Worm (Caenorhabditis elegans): ENCODE data around the gene Y54G2A.41.

The Y54G2A.41 gene

ce11 chrIV:2707012-2707411, 44.7 kb upstream of the Y54G2A.41 start, which contains the start of gene ubc-8:
TSS of gene ubc-8 (minus strand) at chrIV:2707238.
- TF ChIP-seq attf-4 (tag; optimal IDR thresholded peaks at IDR 0.05) (no peak), fos-1 (tag; optimal IDR thresholded peaks at IDR 0.05) (no peak), ZK337.2 (GFP tag; IDR thresholded peaks at IDR 0.05) (no peak), arid-1 (GFP tag; conservative IDR thresholded peaks at IDR 0.05) (no peak), mxl-2 (GFP tag; conservative IDR thresholded peaks at IDR 0.05) (no peak), ceh-28 (tag; optimal IDR thresholded peaks at IDR 0.05) (peak; percentile 50), daf-16 (GFP tag; optimal IDR thresholded peaks at IDR 0.05) (no peak), daf-16 (tag; optimal IDR thresholded peaks at IDR 0.05) (no peak), nhr-77 (tag; optimal IDR thresholded peaks at IDR 0.05) (no peak), ceh-32 (tag; optimal IDR thresholded peaks at IDR 0.05; ENCODE audit: poor library complexity) (no peak), ceh-62 (tag; optimal IDR thresholded peaks at IDR 0.05) (no peak), Y5F2A.4 (GFP tag; optimal IDR thresholded peaks at IDR 0.05) (no peak), daf-8 (GFP tag; IDR thresholded peaks at IDR 0.05) (no peak), lin-38 (GFP tag; IDR thresholded peaks at IDR 0.05) (no peak), spr-3 (GFP tag; optimal IDR thresholded peaks at IDR 0.05) (no peak), pqm-1 (tag; optimal IDR thresholded peaks at IDR 0.05) (no peak), gei-8 (GFP tag; optimal IDR thresholded peaks at IDR 0.05) (no peak), aly-2 (tag; optimal IDR thresholded peaks at IDR 0.05) (no peak), unc-130 (GFP tag; optimal IDR thresholded peaks at IDR 0.05) (no peak), ces-1 (GFP tag; optimal IDR thresholded peaks at IDR 0.05) (no peak), unc-62 (GFP tag; optimal IDR thresholded peaks at IDR 0.05 in 1 of 2) (peak in 1 of 2 experiments; percentile 50), unc-62 (tag; optimal IDR thresholded peaks at IDR 0.05) (no peak), egl-43 (GFP tag; IDR thresholded peaks at IDR 0.05) (no peak), Y75B8A.6 (GFP tag; IDR thresholded peaks at IDR 0.05) (0 out of 2 replicates have a peak, but pooled peaks have one; percentile 49), egl-27 (tag; optimal IDR thresholded peaks at IDR 0.05) (no peak), spr-1 (tag; optimal IDR thresholded peaks at IDR 0.05) (no peak), lin-13 (GFP tag; optimal IDR thresholded peaks at IDR 0.05) (no peak), aha-1 (tag) (peak; percentile 96)

ce11 chrIV:2708329-2708965, 43.2 kb upstream of the Y54G2A.41 start:
- TF ChIP-seq vab-7 (GFP tag; IDR thresholded peaks at IDR 0.05), result peak; percentile 40; the same call in 1 of the 2 replicates
- peak; percentile 75 for TF ChIP-seq duxl-1 (tag; optimal IDR thresholded peaks at IDR 0.05; ENCODE audit: poor library complexity)
- TF ChIP-seq hlh-30 (tag; optimal IDR thresholded peaks at IDR 0.05; ENCODE audit: insufficient read depth), result peak; percentile 100
- peak; percentile 23 for TF ChIP-seq zfp-2 (tag; optimal IDR thresholded peaks at IDR 0.05)
- TF ChIP-seq pha-4 (GFP tag; IDR thresholded peaks at IDR 0.05), result peak; percentile 46
- no peak for TF ChIP-seq pha-4 (tag; optimal IDR thresholded peaks at IDR 0.05)
- TF ChIP-seq tra-1 (GFP tag; IDR thresholded peaks at IDR 0.05), result peak; percentile 56; the same call in 1 of the 2 replicates
- TF ChIP-seq nhr-11 (tag; optimal IDR thresholded peaks at IDR 0.05), result peak; percentile 40
- peak; percentile 50 for TF ChIP-seq unc-130 (GFP tag; optimal IDR thresholded peaks at IDR 0.05)
- peak; percentile 55 to 86 for TF ChIP-seq lsy-2 (tag; optimal IDR thresholded peaks at IDR 0.05)
- TF ChIP-seq nhr-6 (tag; optimal IDR thresholded peaks at IDR 0.05), result peak; percentile 83
- TF ChIP-seq hlh-11 (tag; optimal IDR thresholded peaks at IDR 0.05), result peak; percentile 99
- peak; percentile 60 for TF ChIP-seq F37D6.2 (tag; optimal IDR thresholded peaks at IDR 0.05)
- peak; percentile 79 for TF ChIP-seq ceh-20 (GFP tag; IDR thresholded peaks at IDR 0.05)
- TF ChIP-seq ceh-44 (GFP tag; IDR thresholded peaks at IDR 0.05), result 0 out of 2 replicates have a peak, but pooled peaks have one; percentile 44
- 0 out of 2 replicates have a peak, but pooled peaks have one; percentile 10 for TF ChIP-seq dmd-9 (GFP tag; IDR thresholded peaks at IDR 0.05)
- no peak; the same call in 1 of the 2 replicates for TF ChIP-seq mxl-2 (GFP tag; conservative IDR thresholded peaks at IDR 0.05)
- no peak for TF ChIP-seq ZK546.5 (tag; optimal IDR thresholded peaks at IDR 0.05)
- TF ChIP-seq tag-97 (GFP tag; IDR thresholded peaks at IDR 0.05), result no peak
- no peak for TF ChIP-seq sdz-12 (GFP tag; optimal IDR thresholded peaks at IDR 0.05)
- TF ChIP-seq Y5F2A.4 (GFP tag; optimal IDR thresholded peaks at IDR 0.05), result no peak
- no peak for TF ChIP-seq gei-8 (GFP tag; optimal IDR thresholded peaks at IDR 0.05)
- peak; percentile 86 to 95 for TF ChIP-seq mdl-1 (tag; optimal IDR thresholded peaks at IDR 0.05)
- TF ChIP-seq daf-16 (GFP tag; optimal IDR thresholded peaks at IDR 0.05), result peak; percentile 17 to 43
- peak; percentile 86 for TF ChIP-seq daf-16 (tag; optimal IDR thresholded peaks at IDR 0.05)
- peak; percentile 51 for TF ChIP-seq nhr-48 (tag; optimal IDR thresholded peaks at IDR 0.05)
- TF ChIP-seq lim-7 (GFP tag; IDR thresholded peaks at IDR 0.05), result 0 out of 2 replicates have a peak, but pooled peaks have one; percentile 41
- peak; percentile 3 for TF ChIP-seq jun-1 (tag; optimal IDR thresholded peaks at IDR 0.05)
- TF ChIP-seq ceh-28 (tag; optimal IDR thresholded peaks at IDR 0.05), result peak; percentile 26
